Worm (Caenorhabditis elegans) whole organism, young adult: Measurements from ENCODE around the gene kbp-3.
A peak's percentile ranks its signal among the peaks of the same experiment; 100 is the strongest.

Source experiments
- F23B12.7 ChIP-seq: sonication (generic microtip); optimal IDR thresholded peaks from 2 replicates; lab custom pipeline; 2017; ENCODE audit warnings: missing genetic modification characterization, mild to moderate bottlenecking, missing compliant biosample characterization, antibody characterized with exemption, moderate library complexity; ENCODE audit not compliant: insufficient read depth
- ama-1 ChIP-seq, 3 experiments: fragments of 150-350 bp in 1 of 3; sonication (generic microtip) in 2 of 3; optimal IDR thresholded peaks; 2 replicates each; lab custom pipeline; 2014 to 2018; ENCODE audit warnings: missing biosample characterization in 2 of 3, missing genetic modification characterization in 2 of 3, missing genetic modification reagents in 2 of 3
- ceh-91 ChIP-seq: fragments of 200-800 bp; sonication (Bioruptor generic); IDR thresholded peaks from 2 replicates; pipeline ENCODE4 v1.3.6; 2022; ENCODE audit warnings: missing genetic modification reagents, missing genetic modification characterization, missing compliant biosample characterization
- egrh-3 ChIP-seq: fragments of 200-800 bp; sonication (Bioruptor generic); IDR thresholded peaks from 2 replicates; pipeline ENCODE4 v1.3.6; 2022; ENCODE audit warnings: missing genetic modification reagents, missing genetic modification characterization, missing compliant biosample characterization
- him-1 ChIP-seq: sonication (generic microtip); optimal IDR thresholded peaks from 2 replicates; lab custom pipeline; 2016; ENCODE audit warnings: missing genotype, missing genetic modification reagents, missing genetic modification characterization, missing compliant biosample characterization
- madf-10 ChIP-seq: sonication (generic microtip); optimal IDR thresholded peaks from 2 replicates; lab custom pipeline; 2016; ENCODE audit warnings: mild to moderate bottlenecking, missing genetic modification characterization, missing compliant biosample characterization
- madf-8 ChIP-seq: fragments of 200-800 bp; sonication (Bioruptor generic); conservative IDR thresholded peaks from 2 replicates; pipeline ENCODE4 v1.3.6; 2022; ENCODE audit warnings: missing genetic modification reagents, missing genetic modification characterization, missing compliant biosample characterization
- pha-4 ChIP-seq: fragments of 150-350 bp; sonication (generic microtip); optimal IDR thresholded peaks from 2 replicates; lab custom pipeline; 2014; ENCODE audit warnings: missing biosample characterization, missing genetic modification reagents, missing genetic modification characterization
- rcor-1 ChIP-seq: fragments of 200-800 bp; sonication (Bioruptor generic); IDR thresholded peaks from 2 replicates; pipeline ENCODE4 v1.3.6; 2022; ENCODE audit warnings: missing genetic modification reagents, missing genetic modification characterization, missing compliant biosample characterization
- rpc-1 ChIP-seq, 2 experiments: fragments of 150-350 bp in 1 of 2; sonication (generic microtip) in 1 of 2; optimal IDR thresholded peaks; 2 replicates each; lab custom pipeline; 2014 to 2018; ENCODE audit warnings: missing biosample characterization in 1 of 2, missing genetic modification characterization in 1 of 2, missing genetic modification reagents in 1 of 2, missing genotype in 1 of 2
- snpc-4 ChIP-seq, 5 experiments: fragments of 150-350 bp in 1 of 5; sonication (generic microtip) in 4 of 5; optimal IDR thresholded peaks; 2 replicates each; lab custom pipeline; 2014 to 2018; ENCODE audit warnings: missing genetic modification characterization in 5 of 5, missing biosample characterization in 3 of 5, antibody characterized with exemption in 2 of 5, mild to moderate bottlenecking in 2 of 5, missing compliant biosample characterization in 2 of 5, missing genotype in 2 of 5, moderate library complexity in 2 of 5, missing genetic modification reagents in 1 of 5
- unc-62 ChIP-seq: fragments of 150-350 bp; optimal IDR thresholded peaks from 2 replicates; lab custom pipeline; 2014; ENCODE audit warnings: missing biosample characterization, missing genetic modification reagents, missing genetic modification characterization

DNA sequence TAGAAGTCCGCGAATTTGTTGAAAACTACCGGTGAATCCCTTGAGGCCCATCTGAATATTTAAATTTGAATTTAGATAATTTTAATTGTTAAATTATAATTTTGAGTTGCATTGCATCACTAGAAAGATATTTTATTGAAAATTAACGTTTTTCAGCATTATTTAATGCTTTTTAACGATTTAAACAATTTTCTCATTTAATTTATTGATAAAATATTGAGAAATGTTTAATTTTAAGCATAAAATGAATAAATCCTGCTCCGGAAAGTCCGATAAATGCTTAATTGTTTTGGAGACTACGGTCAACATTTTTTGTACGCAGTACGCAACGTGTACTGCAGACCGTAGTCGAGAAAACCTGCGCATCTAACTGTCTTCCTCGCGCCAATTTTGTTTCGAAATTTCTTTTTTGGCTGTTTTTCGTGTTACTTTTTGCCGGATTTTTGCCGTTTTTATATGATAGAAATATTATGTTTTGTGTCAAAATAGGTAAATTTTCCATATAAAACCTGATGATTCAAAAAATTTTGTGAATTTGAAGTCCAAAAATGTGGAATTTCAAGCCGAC is 40.4 kb downstream of the kbp-3 start, which contains the start of the genes Y54G11A.17, lin-7 and elof-1:
- TF ChIP-seq him-1 (tag; lab: Kevin White, UChicago) (no peak), ama-1 (optimal IDR thresholded peaks at IDR 0.05; lab: Kevin White, UChicago) (peak; percentile 37), ama-1 (GFP tag; optimal IDR thresholded peaks at IDR 0.05; lab: Kevin White, UChicago) (peak in 1 of 2 experiments; percentile 56), snpc-4 (GFP tag; optimal IDR thresholded peaks at IDR 0.05; lab: Kevin White, UChicago) (peak; percentile 32), snpc-4 (tag; optimal IDR thresholded peaks at IDR 0.05; lab: Kevin White, UChicago) (peak in 3 of 4 experiments; percentile 57 to 77 (median 59)), unc-62 (GFP tag; lab: Kevin White, UChicago) (no peak), rpc-1 (optimal IDR thresholded peaks at IDR 0.05; lab: Kevin White, UChicago) (peak; percentile 21), rpc-1 (tag; optimal IDR thresholded peaks at IDR 0.05; lab: Kevin White, UChicago) (no peak), rcor-1 (GFP tag; lab: Robert Waterston, UW) (peak; percentile 55; the same call in 1 of the 2 replicates), F23B12.7 (tag; lab: Kevin White, UChicago) (peak; percentile 86), madf-8 (GFP tag; lab: Robert Waterston, UW) (peak; percentile 61), ceh-91 (peak; percentile 50), madf-10 (tag; lab: Kevin White, UChicago) (peak; percentile 5), pha-4 (peak; percentile 77), egrh-3 (no peak)
